Worm (Caenorhabditis elegans): ENCODE measurements around the gene K05F1.9.

ce11 chrII:5829940-5830424, 29.0 kb upstream of the K05F1.9 start, which contains the start of gene col-74:
- TF ChIP-seq fkh-10 (GFP tag; optimal IDR thresholded peaks at IDR 0.05) (no peak), rnt-1 (tag; optimal IDR thresholded peaks at IDR 0.05) (no peak), pha-4 (tag; optimal IDR thresholded peaks at IDR 0.05) (no peak), ceh-48 (tag; optimal IDR thresholded peaks at IDR 0.05) (no peak), elt-4 (tag; optimal IDR thresholded peaks at IDR 0.05) (no peak), madf-2 (tag; optimal IDR thresholded peaks at IDR 0.05) (no peak)

Measured in whole organism, late embryonic.